Fruit fly (Drosophila melanogaster): ENCODE measurements around the gene 5-HT7.

5-HT7 gene

DNA sequence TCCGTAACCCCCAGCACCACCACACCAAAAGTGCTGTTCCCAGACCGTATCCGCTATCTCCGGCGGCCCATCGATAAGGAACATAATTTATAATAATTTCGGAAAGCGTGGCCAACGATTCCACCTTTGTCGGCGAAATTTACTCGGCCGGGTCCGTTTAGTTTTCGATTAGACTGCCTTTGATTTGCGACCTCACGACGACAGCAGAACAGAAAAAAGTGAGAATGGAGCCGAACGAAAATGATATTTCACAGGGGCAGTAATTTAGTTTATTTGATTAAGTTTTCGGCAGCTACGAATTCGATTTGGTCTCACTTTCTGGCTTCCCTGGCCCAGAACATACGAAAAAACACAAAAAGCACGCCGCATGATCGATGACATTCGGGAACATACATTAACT, 93.1 kb downstream of the 5-HT7 start:
- TF ChIP-seq CG17801 (GFP tag; optimal IDR thresholded peaks at IDR 0.05; ENCODE audit: partially characterized antibody) = no peak

DNA sequence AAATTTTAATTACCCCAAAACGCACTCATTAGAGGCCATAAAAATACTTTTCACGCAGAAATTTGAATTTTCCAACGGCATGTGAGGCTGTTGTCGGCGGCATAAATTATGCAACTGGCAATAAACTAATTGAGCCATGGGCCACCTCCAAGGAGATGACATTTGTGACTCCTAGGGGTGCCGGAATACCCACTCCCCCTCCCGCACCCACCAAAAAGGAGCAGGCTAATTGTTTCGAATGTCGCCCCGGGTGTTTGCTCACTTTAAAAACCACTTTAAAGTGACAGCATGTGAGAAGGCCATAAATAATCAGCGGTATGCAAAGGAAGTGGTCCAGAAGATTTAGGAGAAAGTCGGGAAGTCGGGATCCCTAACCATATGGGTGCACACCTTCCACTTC, 94.3 kb downstream of the 5-HT7 start:
- TF ChIP-seq CG17801 (GFP tag; optimal IDR thresholded peaks at IDR 0.05; ENCODE audit: partially characterized antibody) = no peak

DNA sequence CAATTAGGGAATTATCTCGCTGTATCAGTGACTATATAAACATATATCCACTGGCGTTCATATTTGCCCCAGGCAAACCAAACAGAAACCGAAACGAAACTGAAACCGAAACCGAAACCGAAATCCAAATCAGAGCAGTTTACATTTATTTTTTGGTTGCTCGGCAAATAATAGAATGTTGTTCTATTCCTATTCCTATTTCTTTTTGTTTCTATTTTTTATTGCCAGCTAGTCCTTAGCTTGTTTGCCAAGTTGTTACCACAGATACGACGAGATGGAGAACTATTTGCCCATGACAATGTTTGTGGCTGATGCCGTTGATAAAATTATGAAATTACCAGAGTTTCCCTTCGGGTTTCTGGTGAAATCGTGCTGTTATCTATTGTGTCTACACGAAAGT, 97.8 kb downstream of the 5-HT7 start:
- no peak for TF ChIP-seq CG17801 (GFP tag; optimal IDR thresholded peaks at IDR 0.05; ENCODE audit: partially characterized antibody)
